Worm (Caenorhabditis elegans) whole organism, early embryonic: ENCODE measurements around the gene mltn-7.

Source experiments
- F13C5.2 ChIP-seq: sonication (generic microtip); optimal IDR thresholded peaks from 2 replicates; lab custom pipeline; 2017; ENCODE audit warnings: mild to moderate bottlenecking, missing genetic modification characterization, inconsistent platforms, missing compliant biosample characterization
- aly-1 ChIP-seq: sonication (generic microtip); optimal IDR thresholded peaks from 2 replicates; lab custom pipeline; 2016; ENCODE audit warnings: missing genetic modification characterization, missing compliant biosample characterization
- ama-1 ChIP-seq: fragments of 150-350 bp; optimal IDR thresholded peaks from 2 replicates; lab custom pipeline; 2014
- ceh-36 ChIP-seq: sonication (generic microtip); optimal IDR thresholded peaks from 2 replicates; lab custom pipeline; 2016; ENCODE audit warnings: missing genetic modification characterization, inconsistent platforms, missing compliant biosample characterization
- ets-7 ChIP-seq: sonication (generic microtip); optimal IDR thresholded peaks from 2 replicates; lab custom pipeline; 2016; ENCODE audit warnings: missing genotype, missing genetic modification characterization, missing compliant biosample characterization
- hnd-1 ChIP-seq: sonication (generic microtip); optimal IDR thresholded peaks from 2 replicates; lab custom pipeline; 2016; ENCODE audit warnings: missing genetic modification characterization, missing compliant biosample characterization
- sea-1 ChIP-seq: fragments of 200-800 bp; sonication (Bioruptor generic); conservative IDR thresholded peaks from 2 replicates; pipeline ENCODE4 v1.3.6; 2022; ENCODE audit warnings: missing genetic modification characterization, missing compliant biosample characterization
- tbx-37 ChIP-seq: fragments of 200-800 bp; sonication (Bioruptor generic); conservative IDR thresholded peaks from 2 replicates; pipeline ENCODE4 v1.3.6; 2022; ENCODE audit warnings: missing genetic modification reagents, missing genetic modification characterization, missing compliant biosample characterization
- tra-4 ChIP-seq: sonication (generic microtip); optimal IDR thresholded peaks from 2 replicates; lab custom pipeline; 2017; ENCODE audit warnings: missing genetic modification characterization, missing compliant biosample characterization

DNA sequence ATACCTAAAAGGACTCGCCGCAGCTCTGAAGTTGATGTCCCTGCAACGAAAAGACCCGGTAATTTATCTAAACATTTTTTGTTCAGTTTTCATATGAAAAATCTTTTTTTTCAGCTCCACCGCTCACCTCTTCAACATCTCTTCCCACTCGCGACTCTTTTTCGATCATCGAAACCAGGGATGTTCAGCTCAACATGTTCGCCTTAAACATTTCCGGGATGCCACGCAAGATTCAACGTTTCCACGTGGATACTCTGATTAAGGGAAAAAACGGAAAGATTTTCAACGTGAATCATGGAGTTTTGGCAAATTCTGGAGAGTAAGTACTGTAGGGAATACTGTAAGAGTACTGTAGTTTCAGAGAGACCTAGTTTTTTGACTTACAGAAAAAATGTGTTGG is 26.6 kb upstream of the mltn-7 start:
- TF ChIP-seq ceh-36 (no peak), hnd-1 (tag; lab: Kevin White, UChicago) (no peak), ama-1 (lab: Kevin White, UChicago) (no peak), F13C5.2 (tag; lab: Kevin White, UChicago) (no peak), tbx-37 (no peak), aly-1 (tag; lab: Kevin White, UChicago) (no peak), tra-4 (tag; lab: Kevin White, UChicago) (no peak), ets-7 (no peak), sea-1 (no peak)
